Fruit fly (Drosophila melanogaster) whole organism, embryonic: ENCODE measurements around the gene CG32647.

Source experiments
- B-H1 ChIP-seq: fragments of 200-800 bp; sonication (Bioruptor generic); IDR thresholded peaks from 3 replicates; pipeline ENCODE4 v1.3.6; 2022; ENCODE audit warnings: missing biosample characterization, missing genetic modification characterization
- CG11560 ChIP-seq: fragments of 200-800 bp; sonication (Bioruptor generic); IDR thresholded peaks from 3 replicates; pipeline ENCODE4 v1.3.6; 2022; ENCODE audit warnings: missing biosample characterization, missing genetic modification characterization
- CG12104 ChIP-seq: fragments of 200-800 bp; sonication (Bioruptor generic); optimal IDR thresholded peaks from 3 replicates; lab custom pipeline; 2016; ENCODE audit warnings: missing biosample characterization, missing genetic modification characterization
- CG12744 ChIP-seq: fragments of 200-800 bp; sonication (Bioruptor generic); optimal IDR thresholded peaks from 2 replicates; lab custom pipeline; 2016; ENCODE audit warnings: missing biosample characterization, missing genetic modification characterization
- CG15514 ChIP-seq: fragments of 200-800 bp; sonication (Bioruptor generic); optimal IDR thresholded peaks from 3 replicates; lab custom pipeline; 2017; ENCODE audit warnings: missing biosample characterization, missing genetic modification characterization, mild to moderate bottlenecking, moderate library complexity, missing genetic modification reagents
- CG16813 ChIP-seq: fragments of 200-800 bp; sonication (Bioruptor generic); IDR thresholded peaks from 3 replicates; pipeline ENCODE4 v1.3.6; 2022; ENCODE audit warnings: missing biosample characterization, missing genetic modification characterization; ENCODE audit not compliant: partially characterized antibody
- CG17186 ChIP-seq: fragments of 200-800 bp; sonication (Bioruptor generic); optimal IDR thresholded peaks from 3 replicates; lab custom pipeline; 2017; ENCODE audit warnings: missing biosample characterization, missing genetic modification reagents, missing genetic modification characterization
- CG17328 ChIP-seq: fragments of 200-800 bp; sonication (Bioruptor generic); IDR thresholded peaks from 2 replicates; pipeline ENCODE4 v1.3.6; 2022; ENCODE audit warnings: missing biosample characterization, missing genetic modification characterization
- CG17359 ChIP-seq: fragments of 200-800 bp; sonication (Bioruptor generic); optimal IDR thresholded peaks from 3 replicates; lab custom pipeline; 2018; ENCODE audit warnings: missing biosample characterization, mild to moderate bottlenecking, missing genetic modification characterization, moderate library complexity
- CG18011 ChIP-seq: fragments of 200-800 bp; sonication (Bioruptor generic); optimal IDR thresholded peaks from 2 replicates; lab custom pipeline; 2017; ENCODE audit warnings: missing biosample characterization, missing genetic modification characterization, mild to moderate bottlenecking, moderate library complexity, missing genotype
- CG18262 ChIP-seq: fragments of 200-800 bp; optimal IDR thresholded peaks from 3 replicates; lab custom pipeline; 2019; ENCODE audit warnings: missing biosample characterization, mild to moderate bottlenecking, missing genetic modification characterization, moderate library complexity
- CG2712 ChIP-seq: fragments of 200-800 bp; optimal IDR thresholded peaks from 3 replicates; lab custom pipeline; 2019; ENCODE audit warnings: missing biosample characterization, mild to moderate bottlenecking, missing genetic modification characterization, moderate library complexity
- CG33213 ChIP-seq: fragments of 200-800 bp; sonication (Bioruptor generic); optimal IDR thresholded peaks from 3 replicates; lab custom pipeline; 2016; ENCODE audit warnings: missing biosample characterization, missing genetic modification characterization
- CG43689 ChIP-seq: fragments of 200-800 bp; sonication (Bioruptor generic); IDR thresholded peaks from 2 replicates; pipeline ENCODE4 v1.3.6; 2022; ENCODE audit warnings: missing biosample characterization, missing genetic modification characterization
- CG4404 ChIP-seq: fragments of 200-800 bp; sonication (Bioruptor generic); IDR thresholded peaks from 2 replicates; pipeline ENCODE4 v1.3.6; 2022; ENCODE audit warnings: missing biosample characterization, missing genetic modification characterization
- CG8765 ChIP-seq: fragments of 200-800 bp; sonication (Bioruptor generic); IDR thresholded peaks from 2 replicates; pipeline ENCODE4 v1.3.6; 2022; ENCODE audit warnings: missing biosample characterization, missing genetic modification characterization
- CoRest ChIP-seq: fragments of 200-800 bp; sonication (Bioruptor generic); optimal IDR thresholded peaks from 3 replicates; lab custom pipeline; 2018; ENCODE audit warnings: missing biosample characterization, mild to moderate bottlenecking, missing genetic modification characterization, moderate library complexity
- D ChIP-seq, 2 experiments: fragments of 200-800 bp in 1 of 2; fragments of >200 bp in 1 of 2; sonication (Bioruptor generic) in 1 of 2; optimal IDR thresholded peaks; 2 replicates in 1 of 2; 3 replicates in 1 of 2; lab custom pipeline; 2017; ENCODE audit warnings: mild to moderate bottlenecking in 1 of 2, missing biosample characterization in 1 of 2, missing genetic modification characterization in 1 of 2, missing genetic modification reagents in 1 of 2
- Dad ChIP-seq: fragments of 200-800 bp; sonication (Bioruptor generic); optimal IDR thresholded peaks from 3 replicates; lab custom pipeline; 2016; ENCODE audit warnings: missing biosample characterization, missing genetic modification characterization
- Dip3 ChIP-seq: fragments of 200-800 bp; sonication (Bioruptor generic); optimal IDR thresholded peaks from 3 replicates; lab custom pipeline; 2016; ENCODE audit warnings: missing biosample characterization, missing genetic modification characterization
- Doc3 ChIP-seq: fragments of 200-800 bp; sonication (Bioruptor generic); IDR thresholded peaks from 3 replicates; pipeline ENCODE4 v1.3.6; 2022; ENCODE audit warnings: missing biosample characterization, missing genetic modification characterization; ENCODE audit not compliant: partially characterized antibody
- Dp ChIP-seq: fragments of 200-800 bp; sonication (Bioruptor generic); optimal IDR thresholded peaks from 2 replicates; lab custom pipeline; 2018; ENCODE audit warnings: missing biosample characterization, mild to moderate bottlenecking, missing genetic modification characterization, moderate library complexity
- Elba2 ChIP-seq: fragments of 200-800 bp; sonication (Bioruptor generic); optimal IDR thresholded peaks from 3 replicates; lab custom pipeline; 2016; ENCODE audit warnings: missing biosample characterization, missing genetic modification characterization
- Ets65A ChIP-seq: fragments of 200-800 bp; sonication (Bioruptor generic); peaks from one replicate; lab custom pipeline; 2016; ENCODE audit warnings: missing biosample characterization, missing genetic modification characterization
- HLH3B ChIP-seq: fragments of 200-800 bp; sonication (Bioruptor generic); IDR thresholded peaks from 2 replicates; pipeline ENCODE4 v1.3.6; 2022; ENCODE audit warnings: missing biosample characterization, missing genetic modification characterization
- Hr3 ChIP-seq: fragments of 200-800 bp; sonication (Bioruptor generic); optimal IDR thresholded peaks from 3 replicates; lab custom pipeline; 2016; ENCODE audit warnings: missing biosample characterization, missing genetic modification characterization
- Lpt ChIP-seq: fragments of >200 bp; optimal IDR thresholded peaks from 2 replicates; lab custom pipeline; 2018; ENCODE audit warnings: missing biosample characterization, missing genetic modification characterization
- Six4 ChIP-seq: fragments of 200-800 bp; sonication (Bioruptor generic); optimal IDR thresholded peaks from 2 replicates; lab custom pipeline; 2016; ENCODE audit warnings: missing biosample characterization, missing genetic modification characterization
- Sox102F ChIP-seq: fragments of 200-800 bp; sonication (Bioruptor generic); optimal IDR thresholded peaks from 2 replicates; lab custom pipeline; 2018; ENCODE audit warnings: missing biosample characterization, mild to moderate bottlenecking, missing genetic modification characterization, moderate library complexity
- Taf1 ChIP-seq: fragments of 200-800 bp; sonication (Bioruptor generic); IDR thresholded peaks from 2 replicates; pipeline ENCODE4 v1.3.6; 2022; ENCODE audit warnings: missing biosample characterization, missing genetic modification characterization
- chm ChIP-seq: fragments of 200-800 bp; sonication (Bioruptor generic); IDR thresholded peaks from 2 replicates; pipeline ENCODE4 v1.3.6; 2022; ENCODE audit warnings: missing biosample characterization, missing genetic modification characterization
- cwo ChIP-seq: fragments of 200-800 bp; sonication (Bioruptor generic); optimal IDR thresholded peaks from 3 replicates; lab custom pipeline; 2017; ENCODE audit warnings: missing biosample characterization, missing genetic modification characterization, mild to moderate bottlenecking, moderate library complexity, missing genetic modification reagents
- ftz-f1 ChIP-seq: fragments of 200-800 bp; sonication (Bioruptor generic); optimal IDR thresholded peaks from 2 replicates; lab custom pipeline; 2016; ENCODE audit warnings: missing biosample characterization, missing genetic modification characterization
- gsb-n ChIP-seq: fragments of 200-800 bp; sonication (Bioruptor generic); optimal IDR thresholded peaks from 3 replicates; lab custom pipeline; 2018; ENCODE audit warnings: missing biosample characterization, mild to moderate bottlenecking, missing genetic modification characterization
- ham ChIP-seq: fragments of 200-800 bp; sonication (Bioruptor generic); IDR thresholded peaks from 2 replicates; pipeline ENCODE4 v1.3.6; 2022; ENCODE audit warnings: missing biosample characterization, missing genetic modification characterization
- hbn ChIP-seq: fragments of 200-800 bp; sonication (Bioruptor generic); IDR thresholded peaks from 2 replicates; pipeline ENCODE4 v1.3.6; 2022; ENCODE audit warnings: missing biosample characterization, missing genetic modification characterization; ENCODE audit not compliant: partially characterized antibody
- jigr1 ChIP-seq: fragments of 200-800 bp; sonication (Bioruptor generic); IDR thresholded peaks from 3 replicates; pipeline ENCODE4 v1.3.6; 2022; ENCODE audit warnings: missing biosample characterization, missing genetic modification characterization
- kah ChIP-seq: fragments of 200-800 bp; sonication (Bioruptor generic); optimal IDR thresholded peaks from 2 replicates; lab custom pipeline; 2018; ENCODE audit warnings: missing biosample characterization, mild to moderate bottlenecking, missing genetic modification characterization
- kni ChIP-seq: fragments of 200-800 bp; sonication (Bioruptor generic); optimal IDR thresholded peaks from 3 replicates; lab custom pipeline; 2017; ENCODE audit warnings: mild to moderate bottlenecking, missing biosample characterization, missing genetic modification reagents, missing genetic modification characterization
- lilli ChIP-seq: fragments of 200-800 bp; sonication (Bioruptor generic); optimal IDR thresholded peaks from 3 replicates; lab custom pipeline; 2016; ENCODE audit warnings: missing biosample characterization, missing genetic modification characterization
- lov ChIP-seq, 2 experiments: fragments of 200-800 bp in 1 of 2; fragments of >200 bp in 1 of 2; sonication (Bioruptor generic) in 1 of 2; IDR thresholded peaks in 1 of 2; optimal IDR thresholded peaks in 1 of 2; 2 replicates in 1 of 2; 3 replicates in 1 of 2; pipeline versions ENCODE4 v1.3.6 to Lab custom; 2017 to 2022; ENCODE audit warnings: missing biosample characterization in 1 of 2, missing genetic modification characterization in 1 of 2
- luna ChIP-seq: fragments of 200-800 bp; sonication (Bioruptor generic); optimal IDR thresholded peaks from 2 replicates; lab custom pipeline; 2016; ENCODE audit warnings: missing biosample characterization, missing genetic modification characterization
- nmo ChIP-seq: fragments of 200-800 bp; sonication (Bioruptor generic); optimal IDR thresholded peaks from 2 replicates; lab custom pipeline; 2018; ENCODE audit warnings: missing biosample characterization, mild to moderate bottlenecking, missing genetic modification characterization, moderate library complexity
- odd ChIP-seq: fragments of 200-800 bp; sonication (Bioruptor generic); optimal IDR thresholded peaks from 2 replicates; lab custom pipeline; 2017; ENCODE audit warnings: missing biosample characterization, mild to moderate bottlenecking, missing genetic modification characterization
- sd ChIP-seq: fragments of 200-800 bp; sonication (Bioruptor generic); optimal IDR thresholded peaks from 3 replicates; lab custom pipeline; 2018; ENCODE audit warnings: missing biosample characterization, mild to moderate bottlenecking, missing genetic modification characterization, moderate library complexity
- tap ChIP-seq: fragments of 200-800 bp; optimal IDR thresholded peaks from 3 replicates; lab custom pipeline; 2019; ENCODE audit warnings: missing biosample characterization, mild to moderate bottlenecking, missing genetic modification characterization, moderate library complexity
- tll ChIP-seq, 2 experiments: fragments of 200-800 bp in 1 of 2; fragments of >200 bp in 1 of 2; sonication (Bioruptor generic) in 1 of 2; optimal IDR thresholded peaks; 2 replicates each; lab custom pipeline; 2017 to 2019; ENCODE audit warnings: missing biosample characterization in 2 of 2, missing genetic modification characterization in 2 of 2, mild to moderate bottlenecking in 1 of 2, moderate library complexity in 1 of 2
- twi ChIP-seq: fragments of 200-800 bp; optimal IDR thresholded peaks from 2 replicates; lab custom pipeline; 2019; ENCODE audit warnings: missing biosample characterization, mild to moderate bottlenecking, missing genetic modification characterization, moderate library complexity
- tx ChIP-seq: fragments of 200-800 bp; sonication (Bioruptor generic); optimal IDR thresholded peaks from 2 replicates; lab custom pipeline; 2016; ENCODE audit warnings: missing biosample characterization, missing genetic modification characterization
- usp ChIP-seq: fragments of >200 bp; optimal IDR thresholded peaks from 2 replicates; lab custom pipeline; 2017; ENCODE audit warnings: missing biosample characterization, missing genetic modification characterization
- vnd ChIP-seq: fragments of 200-800 bp; sonication (Bioruptor generic); IDR thresholded peaks from 3 replicates; pipeline ENCODE4 v1.3.6; 2022; ENCODE audit warnings: missing biosample characterization, missing genetic modification characterization; ENCODE audit not compliant: partially characterized antibody

CG32647 gene

DNA sequence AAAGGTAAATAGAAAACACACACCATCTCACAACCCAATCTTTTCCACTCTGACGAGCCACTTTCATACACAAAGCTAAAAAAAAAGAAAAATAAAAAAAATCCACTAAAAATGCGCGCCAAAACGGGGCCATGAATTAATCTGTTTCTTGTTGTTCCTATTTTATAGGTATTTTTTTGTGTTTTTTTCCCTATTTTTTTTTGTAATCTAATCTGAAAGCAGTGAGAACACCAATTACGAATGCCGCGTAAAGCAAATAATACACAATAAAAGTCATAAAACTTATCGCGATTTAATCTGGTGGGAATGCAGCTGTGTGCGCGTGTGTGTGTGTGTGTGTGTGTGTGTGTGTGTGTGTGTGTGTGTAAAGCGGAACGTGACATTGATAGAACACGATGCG lies 61.4 kb downstream of the CG32647 start (continued):
- TF ChIP-seq jigr1 (GFP tag; lab: Robert Waterston, UW) (no peak), kah (GFP tag; lab: Kevin White, UChicago) (no peak), CG2712 (no peak), Lpt (no peak), Hr3 (GFP tag; lab: Kevin White, UChicago) (no peak), lilli (GFP tag; lab: Kevin White, UChicago) (no peak), CG8765 (GFP tag; lab: Robert Waterston, UW) (no peak), lov (optimal IDR thresholded peaks at IDR 0.05; lab: Kevin White, UChicago) (no peak), lov (GFP tag; IDR thresholded peaks at IDR 0.05; lab: Robert Waterston, UW) (no peak), Doc3 (GFP tag; lab: Robert Waterston, UW) (no peak), CG15514 (GFP tag; lab: Kevin White, UChicago) (no peak), CG43689 (GFP tag; lab: Robert Waterston, UW) (no peak), CG17186 (GFP tag; lab: Kevin White, UChicago) (no peak), CG18011 (no peak), Dp (GFP tag; lab: Kevin White, UChicago) (no peak), tll (GFP tag; optimal IDR thresholded peaks at IDR 0.05; lab: Kevin White, UChicago) (no peak), Taf1 (no peak), CG18262 (tag; lab: Kevin White, UChicago) (no peak), chm (GFP tag; lab: Robert Waterston, UW) (peak; percentile 39; the same call in 1 of the 2 replicates), CoRest (no peak), ham (no peak), CG33213 (GFP tag; lab: Kevin White, UChicago) (no peak), tap (no peak), sd (tag; lab: Kevin White, UChicago) (peak; percentile 78), CG11560 (tag; lab: Robert Waterston, UW) (no peak), luna (no peak), twi (tag; lab: Kevin White, UChicago) (no peak), Dad (no peak), nmo (GFP tag; lab: Kevin White, UChicago) (no peak), kni (GFP tag; lab: Kevin White, UChicago) (no peak), CG12104 (no peak), CG17328 (no peak), tx (GFP tag; lab: Kevin White, UChicago) (no peak), cwo (GFP tag; lab: Kevin White, UChicago) (peak; percentile 84), odd (GFP tag; lab: Kevin White, UChicago) (peak; percentile 24), vnd (no peak), HLH3B (GFP tag; lab: Robert Waterston, UW) (no peak), CG12744 (GFP tag; lab: Kevin White, UChicago) (no peak), hbn (no peak), Elba2 (GFP tag; lab: Kevin White, UChicago) (no peak), Sox102F (no peak), D (optimal IDR thresholded peaks at IDR 0.05; lab: Kevin White, UChicago) (no peak), D (GFP tag; optimal IDR thresholded peaks at IDR 0.05; lab: Kevin White, UChicago) (no peak), usp (no peak), gsb-n (tag; lab: Kevin White, UChicago) (no peak), CG17359 (tag; lab: Kevin White, UChicago) (peak; percentile 36), B-H1 (GFP tag; lab: Robert Waterston, UW) (no peak), Six4 (GFP tag; lab: Kevin White, UChicago) (no peak), Dip3 (GFP tag; lab: Kevin White, UChicago) (no peak), CG4404 (GFP tag; lab: Robert Waterston, UW) (no peak), ftz-f1 (GFP tag; lab: Kevin White, UChicago) (peak; percentile 28), CG16813 (GFP tag; lab: Robert Waterston, UW) (no peak), Ets65A (no peak)
